Fruit fly (Drosophila melanogaster) whole organism, wandering third instar larva: Measurements from ENCODE around the gene sll.

Source experiments
- Abd-B ChIP-seq: fragments of >200 bp; optimal IDR thresholded peaks from 2 replicates; lab custom pipeline; 2017; ENCODE audit warnings: missing biosample characterization, missing genetic modification characterization
- CG32264 ChIP-seq: fragments of 200-800 bp; sonication (Bioruptor generic); optimal IDR thresholded peaks from 2 replicates; lab custom pipeline; 2016; ENCODE audit warnings: missing biosample characterization, missing genetic modification characterization
- CG9705 ChIP-seq: fragments of 200-800 bp; sonication (Bioruptor generic); optimal IDR thresholded peaks from 2 replicates; lab custom pipeline; 2018; ENCODE audit warnings: missing biosample characterization, mild to moderate bottlenecking, missing genetic modification characterization
- CrebA ChIP-seq: fragments of 200-800 bp; sonication (Bioruptor generic); optimal IDR thresholded peaks from 2 replicates; lab custom pipeline; 2016; ENCODE audit warnings: missing biosample characterization, mild to moderate bottlenecking, missing genetic modification characterization, borderline replicate concordance
- Dfd ChIP-seq: fragments of >200 bp; optimal IDR thresholded peaks from 2 replicates; lab custom pipeline; 2017; ENCODE audit warnings: missing biosample characterization, missing genetic modification characterization
- Dif ChIP-seq: fragments of 200-275, 200-300 bp; sonication (Bioruptor generic); optimal IDR thresholded peaks from 2 replicates; lab custom pipeline; 2018; ENCODE audit warnings: missing biosample characterization, missing genetic modification characterization; ENCODE audit not compliant: partially characterized antibody
- GATAd ChIP-seq: sonication (Bioruptor generic); optimal IDR thresholded peaks from 2 replicates; lab custom pipeline; 2016; ENCODE audit warnings: missing biosample characterization, missing genetic modification characterization
- HLH106 ChIP-seq: fragments of 200-800 bp; optimal IDR thresholded peaks from 3 replicates; lab custom pipeline; 2019; ENCODE audit warnings: missing biosample characterization, mild to moderate bottlenecking, missing genetic modification characterization, moderate library complexity
- Hnf4 ChIP-seq: fragments of 200-800 bp; sonication (Bioruptor generic); optimal IDR thresholded peaks from 2 replicates; lab custom pipeline; 2016; ENCODE audit warnings: missing biosample characterization, mild to moderate bottlenecking, missing genetic modification characterization
- Hr78 ChIP-seq: fragments of >200 bp; optimal IDR thresholded peaks from 2 replicates; lab custom pipeline; 2017; ENCODE audit warnings: missing biosample characterization, missing genetic modification characterization
- Hr83 ChIP-seq: fragments of 200-300 bp; sonication (Bioruptor generic); optimal IDR thresholded peaks from 2 replicates; lab custom pipeline; 2016; ENCODE audit warnings: missing biosample characterization, mild to moderate bottlenecking, missing genetic modification characterization, moderate library complexity; ENCODE audit not compliant: poor library complexity, severe bottlenecking
- Jra ChIP-seq: sonication (Bioruptor generic); optimal IDR thresholded peaks from 2 replicates; lab custom pipeline; 2016; ENCODE audit warnings: missing biosample characterization, missing genetic modification characterization
- Mio ChIP-seq: sonication (Bioruptor generic); optimal IDR thresholded peaks from 2 replicates; lab custom pipeline; 2016; ENCODE audit warnings: missing biosample characterization, missing genetic modification characterization
- Myc ChIP-seq: fragments of >200 bp; optimal IDR thresholded peaks from 2 replicates; lab custom pipeline; 2017
- N ChIP-seq: fragments of >200 bp; optimal IDR thresholded peaks from 2 replicates; lab custom pipeline; 2018; ENCODE audit warnings: missing biosample characterization, missing external identifiers, missing genetic modification characterization
- OdsH ChIP-seq: fragments of 200-800 bp; sonication (Bioruptor generic); optimal IDR thresholded peaks from 2 replicates; lab custom pipeline; 2016; ENCODE audit warnings: missing biosample characterization, mild to moderate bottlenecking, missing genetic modification characterization
- Rel ChIP-seq, 2 experiments: fragments of 200-800 bp; sonication (Bioruptor generic) in 1 of 2; optimal IDR thresholded peaks; 2 replicates in 1 of 2; 3 replicates in 1 of 2; lab custom pipeline; 2016 to 2019; ENCODE audit warnings: mild to moderate bottlenecking in 2 of 2, missing biosample characterization in 2 of 2, missing genetic modification characterization in 2 of 2, moderate library complexity in 1 of 2
- Sp1 ChIP-seq: fragments of 200-800 bp; sonication (Bioruptor generic); optimal IDR thresholded peaks from 3 replicates; lab custom pipeline; 2019; ENCODE audit warnings: missing biosample characterization, mild to moderate bottlenecking, missing genetic modification characterization, moderate library complexity
- Vsx2 ChIP-seq: fragments of 200-300, 225-300 bp; sonication (Bioruptor generic); optimal IDR thresholded peaks from 2 replicates; lab custom pipeline; 2018; ENCODE audit warnings: missing biosample characterization, missing genetic modification characterization; ENCODE audit not compliant: partially characterized antibody
- br ChIP-seq: fragments of 200-800 bp; sonication (Bioruptor generic); optimal IDR thresholded peaks from 2 replicates; lab custom pipeline; 2016; ENCODE audit warnings: missing biosample characterization, missing genetic modification characterization
- brk ChIP-seq: fragments of 200-800 bp; sonication (Bioruptor generic); optimal IDR thresholded peaks from 2 replicates; lab custom pipeline; 2016; ENCODE audit warnings: missing biosample characterization, mild to moderate bottlenecking, missing genetic modification characterization
- dl ChIP-seq, 2 experiments: fragments of 175-275, 200-275 bp in 1 of 2; fragments of 200-275 bp in 1 of 2; sonication (Bioruptor generic); optimal IDR thresholded peaks; lab custom pipeline; 2018; ENCODE audit warnings: mild to moderate bottlenecking in 2 of 2, missing biosample characterization in 2 of 2, missing genetic modification characterization in 2 of 2, moderate library complexity in 2 of 2; ENCODE audit not compliant: partially characterized antibody in 2 of 2, insufficient read depth in 1 of 2
- dmrt93B ChIP-seq: fragments of 200-800 bp; sonication (Bioruptor generic); optimal IDR thresholded peaks from 2 replicates; lab custom pipeline; 2018; ENCODE audit warnings: missing biosample characterization, mild to moderate bottlenecking, missing genetic modification characterization
- dsf ChIP-seq: sonication (Bioruptor generic); optimal IDR thresholded peaks from 2 replicates; lab custom pipeline; 2016; ENCODE audit warnings: missing biosample characterization, missing genetic modification characterization, borderline replicate concordance
- ey ChIP-seq: fragments of 200-800 bp; sonication (Bioruptor generic); optimal IDR thresholded peaks from 2 replicates; lab custom pipeline; 2016; ENCODE audit warnings: missing biosample characterization, missing genetic modification characterization
- foxo ChIP-seq, 2 experiments: fragments of 200-800 bp; sonication (Bioruptor generic); optimal IDR thresholded peaks; 2 replicates in 1 of 2; 3 replicates in 1 of 2; lab custom pipeline; 2016 to 2017; ENCODE audit warnings: missing biosample characterization in 2 of 2, missing genetic modification characterization in 2 of 2
- fru ChIP-seq: fragments of 200-800 bp; sonication (Bioruptor generic); optimal IDR thresholded peaks from 3 replicates; lab custom pipeline; 2016; ENCODE audit warnings: missing biosample characterization, mild to moderate bottlenecking, missing genetic modification characterization
- h ChIP-seq: fragments of 200-800 bp; sonication (Bioruptor generic); optimal IDR thresholded peaks from 3 replicates; lab custom pipeline; 2016; ENCODE audit warnings: missing biosample characterization, mild to moderate bottlenecking, missing genetic modification characterization
- jim ChIP-seq: fragments of 175-275, 200-325 bp; sonication (Bioruptor generic); optimal IDR thresholded peaks from 2 replicates; lab custom pipeline; 2016; ENCODE audit warnings: missing biosample characterization, mild to moderate bottlenecking, missing genetic modification characterization
- lola ChIP-seq: fragments of >200 bp; optimal IDR thresholded peaks from 2 replicates; lab custom pipeline; 2017; ENCODE audit warnings: missing biosample characterization, missing genetic modification characterization
- pan ChIP-seq: fragments of >200 bp; optimal IDR thresholded peaks from 2 replicates; lab custom pipeline; 2017
- psq ChIP-seq: fragments of 200-800 bp; sonication (Bioruptor generic); optimal IDR thresholded peaks from 3 replicates; lab custom pipeline; 2017; ENCODE audit warnings: missing biosample characterization, mild to moderate bottlenecking, missing genetic modification characterization, moderate library complexity
- rgr ChIP-seq: fragments of 200-800 bp; sonication (Bioruptor generic); optimal IDR thresholded peaks from 3 replicates; lab custom pipeline; 2016; ENCODE audit warnings: missing biosample characterization, mild to moderate bottlenecking, missing genetic modification characterization
- sage ChIP-seq: fragments of 200-800 bp; sonication (Bioruptor generic); optimal IDR thresholded peaks from 2 replicates; lab custom pipeline; 2016; ENCODE audit warnings: missing biosample characterization, mild to moderate bottlenecking, missing genetic modification characterization
- sv ChIP-seq: fragments of 200-800 bp; sonication (Bioruptor generic); optimal IDR thresholded peaks from 3 replicates; lab custom pipeline; 2016; ENCODE audit warnings: missing biosample characterization, missing genetic modification characterization
- tai ChIP-seq: sonication (Bioruptor generic); optimal IDR thresholded peaks from 2 replicates; lab custom pipeline; 2016; ENCODE audit warnings: missing biosample characterization, missing genetic modification characterization
- usp ChIP-seq: fragments of >200 bp; optimal IDR thresholded peaks from 2 replicates; lab custom pipeline; 2017; ENCODE audit warnings: missing biosample characterization, missing genetic modification characterization
- woc ChIP-seq: sonication (Bioruptor generic); optimal IDR thresholded peaks from 2 replicates; lab custom pipeline; 2016; ENCODE audit warnings: missing biosample characterization, mild to moderate bottlenecking, missing genetic modification characterization

sll gene

DNA sequence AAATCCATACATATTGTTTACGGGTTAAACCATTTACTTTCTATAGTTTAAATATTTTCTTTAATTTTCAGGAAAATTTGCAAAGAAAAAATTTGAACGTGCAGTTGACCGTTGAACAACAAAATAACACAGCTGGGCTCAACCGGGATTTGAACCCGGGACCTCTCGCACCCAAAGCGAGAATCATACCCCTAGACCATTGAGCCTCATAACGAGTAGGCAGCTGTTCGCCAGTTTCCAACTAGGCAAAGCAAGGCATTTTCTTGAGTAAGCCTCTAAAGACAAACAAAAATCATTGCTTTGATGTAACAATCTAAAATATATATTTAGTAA lies 12.0 kb downstream of the sll start:
- no peak for TF ChIP-seq Rel (GFP tag; optimal IDR thresholded peaks at IDR 0.05; lab: Kevin White, UChicago)
- TF ChIP-seq Rel (tag; optimal IDR thresholded peaks at IDR 0.05; lab: Kevin White, UChicago): peak; percentile 59
- no peak for TF ChIP-seq br (GFP tag; lab: Kevin White, UChicago)

DNA sequence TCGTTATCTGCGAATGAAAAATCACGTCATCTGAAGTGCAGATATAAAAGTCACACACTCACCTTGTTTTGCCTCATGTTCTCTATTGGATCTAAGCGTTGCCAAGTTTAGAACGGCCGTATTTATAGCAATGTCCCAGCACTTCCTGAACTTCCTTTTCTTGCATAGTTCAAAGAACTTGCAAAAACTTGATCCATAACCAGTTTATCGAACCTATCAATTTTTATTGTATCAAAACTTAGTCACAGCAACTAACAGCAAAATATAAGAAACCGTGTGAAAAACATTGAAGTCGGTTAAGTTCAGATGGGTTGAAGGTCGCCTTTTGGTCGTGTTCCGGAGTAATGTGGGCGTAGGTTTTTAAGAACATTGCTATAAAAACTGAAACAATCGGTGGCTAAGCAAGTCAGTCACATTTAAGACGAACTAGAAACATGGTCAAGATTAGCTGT lies 12.8 kb downstream of the sll start, which contains the start of the genes CG14324 and CG14326:
Gene CG14324, minus strand, starts transcription at position 101 of the 452 bp plus-strand sequence.
Gene CG14326, plus strand, starts transcription at position 402 of the 452 bp plus-strand sequence.
- TF ChIP-seq CG32264 (no peak), Abd-B (GFP tag; lab: Kevin White, UChicago) (no peak), Mio (GFP tag; lab: Kevin White, UChicago) (no peak), HLH106 (no peak), Hr83 (GFP tag; lab: Kevin White, UChicago) (no peak), psq (GFP tag; lab: Kevin White, UChicago) (no peak), Sp1 (GFP tag; lab: Kevin White, UChicago) (no peak), Dfd (GFP tag; lab: Kevin White, UChicago) (no peak), lola (GFP tag; lab: Kevin White, UChicago) (no peak), Jra (no peak), Vsx2 (GFP tag; lab: Kevin White, UChicago) (no peak), Rel (GFP tag; optimal IDR thresholded peaks at IDR 0.05; lab: Kevin White, UChicago) (no peak), Rel (tag; optimal IDR thresholded peaks at IDR 0.05; lab: Kevin White, UChicago) (no peak), rgr (GFP tag; lab: Kevin White, UChicago) (no peak), CrebA (GFP tag; lab: Kevin White, UChicago) (no peak), sage (GFP tag; lab: Kevin White, UChicago) (no peak), Hr78 (GFP tag; lab: Kevin White, UChicago) (no peak), ey (GFP tag; lab: Kevin White, UChicago) (no peak), woc (no peak), dl (GFP tag; optimal IDR thresholded peaks at IDR 0.05; lab: Kevin White, UChicago; ENCODE audit: insufficient read depth in 1 of 2, partially characterized antibody in 2 of 2) (no peak), tai (GFP tag; lab: Kevin White, UChicago) (no peak)

- TF ChIP-seq N (GFP tag; lab: Kevin White, UChicago) (no peak), Dif (no peak), foxo (GFP tag; optimal IDR thresholded peaks at IDR 0.05; lab: Kevin White, UChicago) (peak in 1 of 2 experiments; percentile 13), dsf (GFP tag; lab: Kevin White, UChicago) (no peak), Hr78 (GFP tag; lab: Kevin White, UChicago) (no peak), br (GFP tag; lab: Kevin White, UChicago) (no peak), tai (GFP tag; lab: Kevin White, UChicago) (no peak), GATAd (GFP tag; lab: Kevin White, UChicago) (no peak), CG32264 (peak; percentile 3), sv (GFP tag; lab: Kevin White, UChicago) (no peak), Vsx2 (GFP tag; lab: Kevin White, UChicago) (no peak), CG9705 (GFP tag; lab: Kevin White, UChicago) (no peak), brk (GFP tag; lab: Kevin White, UChicago) (no peak), OdsH (GFP tag; lab: Kevin White, UChicago) (no peak), Hr83 (GFP tag; lab: Kevin White, UChicago) (no peak), Dfd (GFP tag; lab: Kevin White, UChicago) (no peak), usp (GFP tag; lab: Kevin White, UChicago) (no peak), woc (no peak), Mio (GFP tag; lab: Kevin White, UChicago) (no peak), pan (lab: Kevin White, UChicago) (no peak), ey (GFP tag; lab: Kevin White, UChicago) (no peak), jim (no peak), psq (GFP tag; lab: Kevin White, UChicago) (no peak), dmrt93B (no peak), Rel (GFP tag; optimal IDR thresholded peaks at IDR 0.05; lab: Kevin White, UChicago) (no peak), Rel (tag; optimal IDR thresholded peaks at IDR 0.05; lab: Kevin White, UChicago) (peak; percentile 59), Abd-B (GFP tag; lab: Kevin White, UChicago) (no peak), h (GFP tag; lab: Kevin White, UChicago) (no peak), lola (GFP tag; lab: Kevin White, UChicago) (no peak), Jra (no peak), rgr (GFP tag; lab: Kevin White, UChicago) (no peak), fru (GFP tag; lab: Kevin White, UChicago) (no peak), Sp1 (GFP tag; lab: Kevin White, UChicago) (peak; percentile 56), Myc (no peak), dl (GFP tag; optimal IDR thresholded peaks at IDR 0.05; lab: Kevin White, UChicago; ENCODE audit: insufficient read depth in 1 of 2, partially characterized antibody in 2 of 2) (no peak), sage (GFP tag; lab: Kevin White, UChicago) (peak; percentile 31), HLH106 (no peak), CrebA (GFP tag; lab: Kevin White, UChicago) (peak; percentile 92), Hnf4 (GFP tag; lab: Kevin White, UChicago) (peak; percentile 35)
Observed at dm6 chr3R:17619726-17620282, 13.9 kb downstream of the sll start.
